Worm (Caenorhabditis elegans) whole organism, early embryonic: ENCODE measurements around the gene ttr-27.

ENCODE experiments used
- B0310.2 ChIP-seq: sonication (generic microtip); optimal IDR thresholded peaks from 2 replicates; lab custom pipeline; 2016; ENCODE audit warnings: mild to moderate bottlenecking, missing genetic modification characterization, missing compliant biosample characterization
- ama-1 ChIP-seq: fragments of 150-350 bp; optimal IDR thresholded peaks from 2 replicates; lab custom pipeline; 2014
- ets-7 ChIP-seq: sonication (generic microtip); optimal IDR thresholded peaks from 2 replicates; lab custom pipeline; 2016; ENCODE audit warnings: missing genotype, missing genetic modification characterization, missing compliant biosample characterization
- hnd-1 ChIP-seq: sonication (generic microtip); optimal IDR thresholded peaks from 2 replicates; lab custom pipeline; 2016; ENCODE audit warnings: missing genetic modification characterization, missing compliant biosample characterization
- scrt-1 ChIP-seq: fragments of 200-800 bp; sonication (Bioruptor generic); IDR thresholded peaks from 2 replicates; pipeline ENCODE4 v1.3.6; 2022; ENCODE audit warnings: missing genetic modification characterization, missing compliant biosample characterization
- sea-1 ChIP-seq: fragments of 200-800 bp; sonication (Bioruptor generic); conservative IDR thresholded peaks from 2 replicates; pipeline ENCODE4 v1.3.6; 2022; ENCODE audit warnings: missing genetic modification characterization, missing compliant biosample characterization
- tbx-11 ChIP-seq: fragments of 200-800 bp; sonication (Bioruptor generic); IDR thresholded peaks from 2 replicates; pipeline ENCODE4 v1.3.6; 2022; ENCODE audit warnings: missing genetic modification characterization, missing compliant biosample characterization
- tbx-37 ChIP-seq: fragments of 200-800 bp; sonication (Bioruptor generic); conservative IDR thresholded peaks from 2 replicates; pipeline ENCODE4 v1.3.6; 2022; ENCODE audit warnings: missing genetic modification reagents, missing genetic modification characterization, missing compliant biosample characterization
- tra-4 ChIP-seq: sonication (generic microtip); optimal IDR thresholded peaks from 2 replicates; lab custom pipeline; 2017; ENCODE audit warnings: missing genetic modification characterization, missing compliant biosample characterization

ce11 chrV:12952287-12952686, 48.4 kb upstream of the ttr-27 start, which contains the start of gene pqn-68:
- no peak for TF ChIP-seq B0310.2
- TF ChIP-seq ama-1 (lab: Kevin White, UChicago): no peak
- no peak for TF ChIP-seq tbx-11 (GFP tag; lab: Robert Waterston, UW)
- TF ChIP-seq scrt-1 (GFP tag; lab: Robert Waterston, UW): no peak
- no peak for TF ChIP-seq sea-1 (GFP tag; lab: Robert Waterston, UW)
- no peak for TF ChIP-seq ets-7 (tag; lab: Kevin White, UChicago)
- TF ChIP-seq hnd-1: no peak
- TF ChIP-seq tra-4: no peak
- TF ChIP-seq tbx-37: no peak; the same call in 1 of the 2 replicates
